Worm (Caenorhabditis elegans): ENCODE results near the gene Y82E9BR.19.
A peak's percentile ranks its signal among the peaks of the same experiment; 100 is the strongest.

Gene Y82E9BR.19

DNA sequence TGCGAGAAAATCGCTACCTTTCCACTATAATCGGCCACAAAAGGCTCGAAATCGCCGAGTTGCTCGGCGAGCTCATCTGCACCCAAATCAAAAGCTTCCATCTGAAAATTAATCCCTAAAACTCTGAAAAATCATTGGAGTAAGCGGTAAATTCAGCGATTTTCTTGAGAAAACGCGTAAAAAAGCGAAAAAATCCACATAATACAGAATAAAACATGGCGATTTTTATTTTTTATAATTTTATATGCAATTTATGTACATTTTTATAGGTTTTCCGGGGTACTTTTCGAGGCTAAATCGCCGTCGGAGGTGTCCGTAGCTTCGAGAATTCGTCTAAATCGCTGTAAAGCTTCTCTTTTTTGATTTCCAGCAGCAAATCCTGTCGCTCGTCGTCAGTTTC lies at the start of gene Y82E9BR.19:
Gene Y82E9BR.19 (minus strand): TSS at position 101 of the 400 bp plus-strand sequence.
- no peak for TF ChIP-seq ceh-82 (tag; optimal IDR thresholded peaks at IDR 0.05)
- no peak for TF ChIP-seq daf-12 (tag; optimal IDR thresholded peaks at IDR 0.05)
- TF ChIP-seq lin-39 (tag; optimal IDR thresholded peaks at IDR 0.05) = no peak
- TF ChIP-seq nfya-1 (tag; optimal IDR thresholded peaks at IDR 0.05; ENCODE audit: insufficient read depth) = no peak
- TF ChIP-seq ceh-16 (tag; optimal IDR thresholded peaks at IDR 0.05) = no peak
- TF ChIP-seq nhr-43 (tag; optimal IDR thresholded peaks at IDR 0.05; ENCODE audit: poor library complexity, severe bottlenecking) = no peak
- no peak for TF ChIP-seq ztf-4 (tag; optimal IDR thresholded peaks at IDR 0.05)
- no peak for TF ChIP-seq egl-5 (tag; optimal IDR thresholded peaks at IDR 0.05)
- no peak for TF ChIP-seq nhr-67 (tag; optimal IDR thresholded peaks at IDR 0.05)
- TF ChIP-seq nhr-23 (tag; optimal IDR thresholded peaks at IDR 0.05) = no peak
- no peak for TF ChIP-seq skn-1 (tag; optimal IDR thresholded peaks at IDR 0.05)
- TF ChIP-seq jun-1 (tag; optimal IDR thresholded peaks at IDR 0.05) = no peak
- no peak for TF ChIP-seq R02D3.7 (tag; optimal IDR thresholded peaks at IDR 0.05)
- no peak for TF ChIP-seq ceh-9 (tag; optimal IDR thresholded peaks at IDR 0.05)
- TF ChIP-seq nhr-76 (tag; optimal IDR thresholded peaks at IDR 0.05) = no peak
- TF ChIP-seq elt-1 (tag; optimal IDR thresholded peaks at IDR 0.05) = no peak
- no peak for TF ChIP-seq fkh-2 (tag; optimal IDR thresholded peaks at IDR 0.05)

DNA sequence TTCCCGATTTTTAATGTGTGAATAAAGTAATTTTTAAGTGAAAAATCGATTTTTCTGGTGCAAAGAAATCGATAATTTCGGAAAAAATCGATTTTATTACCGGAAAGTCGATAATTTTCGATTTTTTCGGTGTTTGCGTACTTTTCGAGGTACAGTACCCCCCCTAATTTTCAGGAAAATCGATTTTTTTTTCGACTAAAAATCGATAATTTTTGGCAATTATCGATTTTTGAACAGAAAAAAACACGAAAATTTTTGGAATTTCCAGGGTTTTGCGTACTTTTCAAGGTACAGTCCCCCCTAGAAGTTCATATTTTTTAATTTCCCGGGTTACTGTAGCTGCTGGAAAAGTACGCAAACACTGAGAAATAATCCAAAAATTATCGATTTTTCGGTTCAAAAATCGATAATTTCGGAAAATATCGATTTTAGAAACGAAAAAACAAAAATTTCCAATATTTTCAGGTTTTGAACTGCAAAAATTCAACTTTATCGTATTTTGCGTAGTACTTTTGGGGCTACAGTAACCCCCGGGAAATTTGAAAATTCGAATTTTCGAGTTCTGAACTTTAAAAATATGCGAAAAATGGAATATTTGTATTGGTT lies 48.4 kb upstream of the Y82E9BR.19 start:
- TF ChIP-seq ceh-28 (tag; optimal IDR thresholded peaks at IDR 0.05) (peak; percentile 90), lin-15B (tag; optimal IDR thresholded peaks at IDR 0.05) (no peak)

DNA sequence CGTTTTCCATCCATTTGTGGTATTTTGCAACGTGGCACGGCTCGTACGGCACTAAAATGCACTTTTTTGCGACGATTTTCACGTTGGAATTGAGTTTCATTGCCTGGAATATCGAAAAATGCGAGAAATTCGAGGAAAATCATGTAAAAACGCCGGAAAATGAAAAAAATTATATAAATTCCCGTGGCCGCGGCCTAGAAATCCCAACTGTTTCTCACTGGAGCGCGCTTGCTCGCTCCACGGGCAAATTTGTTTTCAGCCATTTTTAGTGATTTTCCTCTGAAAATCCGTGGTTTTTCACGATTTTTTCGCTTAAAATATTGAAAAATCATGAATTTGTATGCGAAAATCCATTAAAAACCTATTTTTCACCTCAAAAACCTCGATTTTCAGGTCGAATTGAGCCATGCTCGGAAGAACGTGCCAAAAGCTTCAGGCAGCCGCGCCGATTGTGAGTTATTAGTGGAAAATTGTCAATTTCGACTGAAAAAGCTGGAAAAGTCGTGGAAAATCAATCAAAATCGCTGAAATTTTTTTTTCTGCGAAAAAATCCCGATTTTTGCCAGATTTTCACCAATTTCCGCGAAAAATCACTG lies 45.1 kb upstream of the Y82E9BR.19 start, which contains the start of the genes Y67D2.5 and cisd-3.2:
Gene Y67D2.5 (minus strand): TSS at position 145 of the 596 bp plus-strand sequence.
Gene cisd-3.2 (plus strand): TSS at position 394 of the 596 bp plus-strand sequence.
- TF ChIP-seq nhr-12 (tag; optimal IDR thresholded peaks at IDR 0.05) (no peak), hmg-11 (tag; optimal IDR thresholded peaks at IDR 0.05) (peak; percentile 5), pha-4 (tag; optimal IDR thresholded peaks at IDR 0.05) (peak; percentile 24), ZK546.5 (tag; optimal IDR thresholded peaks at IDR 0.05) (no peak), nfya-1 (tag; optimal IDR thresholded peaks at IDR 0.05; ENCODE audit: insufficient read depth) (peak; percentile 1), lin-15B (tag; optimal IDR thresholded peaks at IDR 0.05) (peak; percentile 86), skn-1 (tag; optimal IDR thresholded peaks at IDR 0.05) (no peak), jun-1 (tag; optimal IDR thresholded peaks at IDR 0.05) (no peak)

DNA sequence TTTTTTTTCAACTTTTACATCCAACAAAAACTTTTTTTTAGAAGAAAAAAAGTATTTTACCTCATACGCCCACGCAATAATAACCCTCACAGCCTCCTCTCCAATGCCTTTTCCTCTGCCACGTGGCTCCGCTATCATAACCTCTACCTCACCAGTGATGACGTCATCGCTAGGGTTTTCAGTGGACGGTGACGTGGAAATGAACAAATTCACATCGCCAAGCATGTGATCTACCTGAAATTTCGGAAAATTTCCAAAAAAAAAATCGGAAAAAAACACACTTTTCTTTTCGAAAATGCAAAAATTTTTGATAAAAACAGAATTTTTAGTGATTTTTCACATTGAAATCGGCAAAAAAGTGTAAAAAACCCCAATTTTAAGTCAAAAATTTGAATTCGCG lies 44.2 kb upstream of the Y82E9BR.19 start:
- no peak for TF ChIP-seq nhr-12 (tag; optimal IDR thresholded peaks at IDR 0.05)
- TF ChIP-seq mdl-1 (tag; optimal IDR thresholded peaks at IDR 0.05) = no peak

DNA sequence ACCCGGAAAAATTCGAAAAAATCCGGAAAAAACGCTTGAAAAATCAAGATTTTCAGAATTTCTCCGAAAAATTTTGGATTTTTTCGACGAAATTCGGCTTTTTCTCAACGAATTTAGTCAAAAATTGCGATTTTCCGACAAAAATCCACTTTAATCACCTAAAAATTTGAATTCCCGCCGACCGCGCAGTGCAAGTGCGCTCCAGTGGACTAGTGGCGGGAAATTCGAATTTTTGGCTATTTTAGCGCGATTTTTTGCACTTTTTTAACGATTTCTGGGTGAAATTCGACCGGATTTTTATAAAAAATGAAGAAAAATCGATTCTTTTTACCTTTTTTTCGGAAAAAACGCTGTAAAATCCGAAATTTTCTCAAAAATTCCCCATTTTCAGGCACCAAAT lies 39.3 kb upstream of the Y82E9BR.19 start:
- TF ChIP-seq ceh-82 (tag; optimal IDR thresholded peaks at IDR 0.05) (no peak), ztf-4 (tag; optimal IDR thresholded peaks at IDR 0.05) (no peak), lin-15B (tag; optimal IDR thresholded peaks at IDR 0.05) (peak; percentile 7), elt-3 (tag; optimal IDR thresholded peaks at IDR 0.05) (no peak), elt-1 (tag; optimal IDR thresholded peaks at IDR 0.05) (no peak)

DNA sequence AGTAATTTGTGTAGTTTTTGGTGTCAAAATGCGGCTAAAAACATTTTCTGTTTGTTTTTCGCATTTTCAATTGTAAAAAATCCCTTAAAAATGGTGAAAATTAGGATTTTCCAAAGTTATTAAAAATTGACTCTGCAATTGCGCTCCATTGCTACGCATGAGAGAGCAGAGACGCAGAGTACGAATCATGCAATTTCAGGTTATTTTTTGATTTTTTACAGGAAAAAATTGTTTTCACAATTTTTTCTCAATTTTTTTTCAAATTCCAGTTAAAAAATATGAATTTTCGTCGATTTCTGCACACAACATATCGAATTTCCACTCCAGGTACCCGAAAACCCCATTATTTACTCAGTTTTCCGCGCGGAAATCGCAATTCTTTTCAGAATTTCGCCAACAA lies 38.5 kb upstream of the Y82E9BR.19 start, which contains the start of gene mtg-1:
Gene mtg-1 (plus strand): TSS at position 160 of the 400 bp plus-strand sequence.
- TF ChIP-seq nhr-67 (tag; optimal IDR thresholded peaks at IDR 0.05) = no peak
- TF ChIP-seq lin-15B (tag; optimal IDR thresholded peaks at IDR 0.05) = peak; percentile 63
- TF ChIP-seq nhr-23 (tag; optimal IDR thresholded peaks at IDR 0.05) = peak; percentile 34
- no peak for TF ChIP-seq jun-1 (tag; optimal IDR thresholded peaks at IDR 0.05)
- peak; percentile 70 for TF ChIP-seq pha-4 (tag; optimal IDR thresholded peaks at IDR 0.05)
- peak; percentile 24 for TF ChIP-seq nfya-1 (tag; optimal IDR thresholded peaks at IDR 0.05; ENCODE audit: insufficient read depth)

DNA sequence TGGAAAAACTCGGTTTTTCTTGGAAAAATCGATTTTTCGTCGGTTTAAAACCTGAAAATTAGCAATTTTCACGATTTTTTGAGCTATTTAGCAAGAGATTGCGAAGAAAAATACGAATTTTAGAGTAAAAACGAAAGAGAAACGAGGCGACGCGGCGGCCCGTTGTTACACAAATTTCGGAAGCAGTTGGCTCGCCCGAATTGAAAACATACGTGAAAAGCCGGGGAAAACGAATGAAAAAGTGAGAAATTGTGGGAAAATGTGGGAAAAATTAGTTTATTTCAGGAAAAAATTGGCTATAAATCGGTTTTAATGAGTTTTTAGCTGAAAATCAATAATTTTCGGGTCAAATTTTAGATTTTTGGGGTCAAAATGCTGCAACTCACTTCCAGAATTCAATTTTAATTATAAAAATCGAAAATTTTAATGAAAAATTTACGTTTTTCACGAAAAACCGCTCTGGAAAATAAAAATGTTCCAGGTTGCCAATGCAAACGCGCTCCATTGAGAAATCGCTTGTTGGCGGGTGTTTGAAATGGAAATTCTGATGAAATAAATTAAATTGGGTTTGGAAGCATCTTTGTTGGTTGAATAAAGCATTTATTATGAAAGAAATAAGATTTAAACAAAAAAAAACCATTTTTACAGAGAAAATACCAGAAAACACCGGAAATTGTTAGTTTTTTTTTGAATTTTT lies 37.8 kb upstream of the Y82E9BR.19 start, which contains the start of gene snf-6:
Gene snf-6 (minus strand): TSS at position 51 of the 697 bp plus-strand sequence.
- TF ChIP-seq R02D3.7 (tag; optimal IDR thresholded peaks at IDR 0.05) = no peak
- peak; percentile 33 for TF ChIP-seq pha-4 (tag; optimal IDR thresholded peaks at IDR 0.05)
- TF ChIP-seq nhr-12 (tag; optimal IDR thresholded peaks at IDR 0.05) = no peak
- TF ChIP-seq nhr-28 (tag; optimal IDR thresholded peaks at IDR 0.05) = no peak
- no peak for TF ChIP-seq ZK546.5 (tag; optimal IDR thresholded peaks at IDR 0.05)
- peak; percentile 59 for TF ChIP-seq nhr-23 (tag; optimal IDR thresholded peaks at IDR 0.05)
- peak; percentile 37 for TF ChIP-seq nfya-1 (tag; optimal IDR thresholded peaks at IDR 0.05; ENCODE audit: insufficient read depth)
- no peak for TF ChIP-seq tbx-2 (tag; optimal IDR thresholded peaks at IDR 0.05)
- no peak for TF ChIP-seq ztf-11 (tag; optimal IDR thresholded peaks at IDR 0.05)
- TF ChIP-seq nhr-77 (tag; optimal IDR thresholded peaks at IDR 0.05) = no peak
- TF ChIP-seq jun-1 (tag; optimal IDR thresholded peaks at IDR 0.05) = no peak
- TF ChIP-seq ceh-82 (tag; optimal IDR thresholded peaks at IDR 0.05) = no peak
- TF ChIP-seq fkh-2 (tag; optimal IDR thresholded peaks at IDR 0.05) = no peak
- TF ChIP-seq nhr-25 (tag; optimal IDR thresholded peaks at IDR 0.05) = no peak
- TF ChIP-seq mml-1 (tag; optimal IDR thresholded peaks at IDR 0.05) = no peak
- no peak for TF ChIP-seq elt-3 (tag; optimal IDR thresholded peaks at IDR 0.05)
- no peak for TF ChIP-seq daf-12 (tag; optimal IDR thresholded peaks at IDR 0.05)
- no peak for TF ChIP-seq ceh-9 (tag; optimal IDR thresholded peaks at IDR 0.05)
- no peak for TF ChIP-seq egl-5 (tag; optimal IDR thresholded peaks at IDR 0.05)
- no peak for TF ChIP-seq ceh-28 (tag; optimal IDR thresholded peaks at IDR 0.05)
- peak; percentile 82 for TF ChIP-seq lin-15B (tag; optimal IDR thresholded peaks at IDR 0.05)
- no peak for TF ChIP-seq lsy-12 (tag; optimal IDR thresholded peaks at IDR 0.05)
- TF ChIP-seq ztf-4 (tag; optimal IDR thresholded peaks at IDR 0.05) = no peak
- TF ChIP-seq fkh-10 (GFP tag; optimal IDR thresholded peaks at IDR 0.05) = no peak
- TF ChIP-seq ceh-16 (tag; optimal IDR thresholded peaks at IDR 0.05) = no peak

Data from whole organism, L3 larva.